Worm (Caenorhabditis elegans) whole organism, late embryonic: ENCODE measurements around the gene nhr-173.

ENCODE experiments used
- C08G9.2 ChIP-seq: sonication (generic microtip); optimal IDR thresholded peaks from 2 replicates; lab custom pipeline; 2016; ENCODE audit warnings: mild to moderate bottlenecking, missing genetic modification characterization, moderate library complexity, missing compliant biosample characterization
- F13H6.1 ChIP-seq: sonication (generic microtip); optimal IDR thresholded peaks from 2 replicates; lab custom pipeline; 2016; ENCODE audit warnings: missing genetic modification characterization, missing compliant biosample characterization
- Y22D7AL.16 ChIP-seq: sonication (generic microtip); optimal IDR thresholded peaks from 2 replicates; lab custom pipeline; 2016; ENCODE audit warnings: missing genetic modification characterization, missing compliant biosample characterization
- ahr-1 ChIP-seq: sonication (generic microtip); optimal IDR thresholded peaks from 2 replicates; lab custom pipeline; 2016; ENCODE audit warnings: missing genetic modification characterization, missing compliant biosample characterization
- ama-1 ChIP-seq: fragments of 150-350 bp; optimal IDR thresholded peaks from 2 replicates; lab custom pipeline; 2014
- ceh-14 ChIP-seq: sonication (generic microtip); optimal IDR thresholded peaks from 2 replicates; lab custom pipeline; 2016; ENCODE audit warnings: missing genotype, missing genetic modification characterization, missing compliant biosample characterization
- ceh-19 ChIP-seq: fragments of 200-800 bp; sonication (Bioruptor generic); optimal IDR thresholded peaks from 2 replicates; lab custom pipeline; 2018; ENCODE audit warnings: mild to moderate bottlenecking, missing genetic modification characterization, missing compliant biosample characterization
- ceh-2 ChIP-seq: sonication (generic microtip); optimal IDR thresholded peaks from 2 replicates; lab custom pipeline; 2016; ENCODE audit warnings: missing genotype, missing genetic modification characterization, missing compliant biosample characterization
- ceh-30 ChIP-seq: fragments of 150-350 bp; optimal IDR thresholded peaks from 2 replicates; lab custom pipeline; 2014; ENCODE audit warnings: missing biosample characterization, missing genetic modification characterization
- ceh-31 ChIP-seq: sonication (generic microtip); optimal IDR thresholded peaks from 2 replicates; lab custom pipeline; 2016; ENCODE audit warnings: missing genetic modification characterization, missing compliant biosample characterization
- ceh-34 ChIP-seq: sonication (generic microtip); optimal IDR thresholded peaks from 2 replicates; lab custom pipeline; 2016; ENCODE audit warnings: mild to moderate bottlenecking, missing genetic modification characterization, missing compliant biosample characterization
- ceh-9 ChIP-seq: sonication (generic microtip); optimal IDR thresholded peaks from 2 replicates; lab custom pipeline; 2016; ENCODE audit warnings: mild to moderate bottlenecking, missing genetic modification characterization, inconsistent platforms, missing compliant biosample characterization
- dmd-4 ChIP-seq: sonication (generic microtip); optimal IDR thresholded peaks from 2 replicates; lab custom pipeline; 2016; ENCODE audit warnings: borderline replicate concordance, missing genetic modification characterization, missing compliant biosample characterization
- dve-1 ChIP-seq: sonication (generic microtip); optimal IDR thresholded peaks from 2 replicates; lab custom pipeline; 2017; ENCODE audit warnings: antibody characterized with exemption, mild to moderate bottlenecking, missing genetic modification characterization, missing compliant biosample characterization
- elt-2 ChIP-seq: sonication (generic microtip); optimal IDR thresholded peaks from 2 replicates; lab custom pipeline; 2016; ENCODE audit warnings: missing genetic modification reagents, missing genetic modification characterization, missing compliant biosample characterization
- elt-4 ChIP-seq: sonication (generic microtip); optimal IDR thresholded peaks from 2 replicates; lab custom pipeline; 2016; ENCODE audit warnings: missing genetic modification characterization, missing compliant biosample characterization
- ets-4 ChIP-seq: sonication (generic microtip); optimal IDR thresholded peaks from 2 replicates; lab custom pipeline; 2016; ENCODE audit warnings: missing genetic modification characterization, missing compliant biosample characterization
- fax-1 ChIP-seq: sonication (generic microtip); optimal IDR thresholded peaks from 2 replicates; lab custom pipeline; 2016; ENCODE audit warnings: missing genotype, missing genetic modification characterization, missing compliant biosample characterization
- fkh-10 ChIP-seq: fragments of 150-350 bp; optimal IDR thresholded peaks from 2 replicates; lab custom pipeline; 2014; ENCODE audit warnings: missing biosample characterization, missing genetic modification reagents, missing genetic modification characterization
- fkh-6 ChIP-seq: sonication (generic microtip); optimal IDR thresholded peaks from 2 replicates; lab custom pipeline; 2016; ENCODE audit warnings: missing genetic modification characterization, missing compliant biosample characterization
- gmeb-2 ChIP-seq: sonication (generic microtip); optimal IDR thresholded peaks from 2 replicates; lab custom pipeline; 2016; ENCODE audit warnings: missing genetic modification characterization, inconsistent platforms, missing compliant biosample characterization
- hlh-15 ChIP-seq: sonication (generic microtip); optimal IDR thresholded peaks from 2 replicates; lab custom pipeline; 2016; ENCODE audit warnings: missing genetic modification characterization, missing compliant biosample characterization
- lim-6 ChIP-seq: sonication (generic microtip); optimal IDR thresholded peaks from 2 replicates; lab custom pipeline; 2016; ENCODE audit warnings: missing genetic modification characterization, missing compliant biosample characterization
- lin-11 ChIP-seq: fragments of 200-800 bp; sonication (Bioruptor generic); optimal IDR thresholded peaks from 2 replicates; lab custom pipeline; 2018; ENCODE audit warnings: mild to moderate bottlenecking, missing genetic modification characterization, missing compliant biosample characterization
- madf-2 ChIP-seq: sonication (generic microtip); optimal IDR thresholded peaks from 2 replicates; lab custom pipeline; 2017; ENCODE audit warnings: missing genetic modification characterization, missing compliant biosample characterization
- nfya-1 ChIP-seq: sonication (generic microtip); optimal IDR thresholded peaks from 2 replicates; lab custom pipeline; 2017; ENCODE audit warnings: missing genetic modification characterization, mild to moderate bottlenecking, missing compliant biosample characterization, antibody characterized with exemption, moderate library complexity
- nhr-232 ChIP-seq: sonication (generic microtip); optimal IDR thresholded peaks from 2 replicates; lab custom pipeline; 2016; ENCODE audit warnings: missing genetic modification characterization, missing compliant biosample characterization
- odd-2 ChIP-seq: sonication (generic microtip); optimal IDR thresholded peaks from 2 replicates; lab custom pipeline; 2017; ENCODE audit warnings: antibody characterized with exemption, mild to moderate bottlenecking, missing genetic modification characterization, missing compliant biosample characterization
- pha-2 ChIP-seq: sonication (generic microtip); optimal IDR thresholded peaks from 2 replicates; lab custom pipeline; 2017; ENCODE audit warnings: mild to moderate bottlenecking, missing genetic modification characterization, missing compliant biosample characterization
- pha-4 ChIP-seq: fragments of 150-350 bp; optimal IDR thresholded peaks from 2 replicates; lab custom pipeline; 2018; ENCODE audit warnings: missing biosample characterization, missing genetic modification reagents, missing genetic modification characterization
- pqm-1 ChIP-seq: sonication (generic microtip); optimal IDR thresholded peaks from 2 replicates; lab custom pipeline; 2016; ENCODE audit warnings: missing genetic modification characterization, missing compliant biosample characterization
- ref-2 ChIP-seq: sonication (generic microtip); optimal IDR thresholded peaks from 2 replicates; lab custom pipeline; 2016; ENCODE audit warnings: missing genetic modification characterization, missing compliant biosample characterization
- rnt-1 ChIP-seq: sonication (generic microtip); optimal IDR thresholded peaks from 2 replicates; lab custom pipeline; 2016; ENCODE audit warnings: missing genetic modification characterization, missing compliant biosample characterization
- sox-2 ChIP-seq: fragments of 200-800 bp; sonication (Bioruptor generic); IDR thresholded peaks from 2 replicates; pipeline ENCODE4 v1.3.6; 2022; ENCODE audit warnings: missing genetic modification reagents, missing genetic modification characterization, missing compliant biosample characterization
- sox-4 ChIP-seq: sonication (generic microtip); optimal IDR thresholded peaks from 2 replicates; lab custom pipeline; 2017; ENCODE audit warnings: mild to moderate bottlenecking, missing genetic modification characterization, inconsistent platforms, missing compliant biosample characterization
- syd-9 ChIP-seq: sonication (generic microtip); optimal IDR thresholded peaks from 2 replicates; lab custom pipeline; 2016; ENCODE audit warnings: mild to moderate bottlenecking, missing genetic modification characterization, moderate library complexity, missing compliant biosample characterization
- tbx-2 ChIP-seq: sonication (generic microtip); optimal IDR thresholded peaks from 2 replicates; lab custom pipeline; 2016; ENCODE audit warnings: missing genetic modification characterization, missing compliant biosample characterization
- ttx-3 ChIP-seq: sonication (generic microtip); optimal IDR thresholded peaks from 2 replicates; lab custom pipeline; 2016; ENCODE audit warnings: missing genetic modification reagents, missing genetic modification characterization, missing compliant biosample characterization
- ztf-16 ChIP-seq: sonication (generic microtip); optimal IDR thresholded peaks from 2 replicates; lab custom pipeline; 2017; ENCODE audit warnings: missing genetic modification characterization, missing compliant biosample characterization

Gene nhr-173

DNA sequence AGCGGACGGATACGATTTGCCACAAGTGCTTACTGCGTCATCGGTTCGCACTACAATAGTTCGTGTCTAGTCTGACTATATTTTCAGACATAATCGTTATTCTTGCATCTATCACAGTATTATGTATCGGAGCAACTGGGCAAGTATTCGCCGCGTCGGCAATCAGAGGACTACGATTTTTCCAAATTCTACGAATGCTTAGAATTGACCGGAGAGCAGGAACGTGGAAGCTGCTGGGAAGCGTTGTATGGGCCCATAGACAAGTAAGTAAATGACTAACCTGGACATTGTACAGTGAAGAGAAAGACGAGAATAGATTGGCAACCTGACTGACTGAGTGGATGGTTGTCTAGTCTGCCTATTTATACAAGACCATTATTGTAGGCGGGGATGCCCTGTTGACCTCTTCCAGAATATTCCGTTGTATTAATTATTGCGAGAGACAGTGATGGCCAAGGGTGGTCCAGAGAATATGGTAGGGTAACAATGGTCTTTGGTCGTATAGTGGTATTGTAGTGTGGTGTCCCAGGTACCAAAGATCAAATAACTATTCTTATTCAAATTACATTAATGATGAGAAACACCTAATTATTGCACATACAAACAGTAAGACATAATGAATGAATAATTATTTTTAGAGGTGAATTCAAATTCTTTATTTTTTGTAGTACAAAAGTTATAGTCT, 32.6 kb upstream of the nhr-173 start, which contains the start of gene clec-266 (continued):
- TF ChIP-seq C08G9.2 (tag; lab: Kevin White, UChicago) (no peak), Y22D7AL.16 (tag; lab: Kevin White, UChicago) (no peak), hlh-15 (tag; lab: Kevin White, UChicago) (no peak), fkh-6 (tag; lab: Kevin White, UChicago) (no peak)

DNA sequence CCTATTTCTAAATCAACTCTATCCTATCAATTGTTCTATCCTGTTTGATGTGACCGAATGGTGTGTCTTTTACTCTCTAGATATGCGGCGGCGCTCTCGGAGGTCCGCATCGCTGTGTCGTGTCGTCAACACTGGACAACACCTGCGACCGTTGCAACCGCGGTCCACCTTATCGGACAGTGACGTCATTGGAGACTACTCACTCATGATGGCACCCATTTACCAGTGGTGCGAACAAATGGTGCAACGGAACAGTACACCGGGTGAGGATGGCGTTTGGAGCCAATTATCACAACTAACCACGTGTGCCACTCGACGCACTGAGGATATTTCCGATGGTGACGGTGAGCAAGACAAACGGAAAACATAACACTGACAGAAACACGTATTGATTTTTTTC, 30.1 kb upstream of the nhr-173 start:
- TF ChIP-seq ceh-31 (no peak), elt-2 (tag; lab: Kevin White, UChicago) (peak; percentile 63), ref-2 (tag; lab: Kevin White, UChicago) (peak; percentile 36), F13H6.1 (tag; lab: Kevin White, UChicago) (no peak), tbx-2 (tag; lab: Kevin White, UChicago) (peak; percentile 46), madf-2 (tag; lab: Kevin White, UChicago) (no peak), ztf-16 (no peak)
- TF ChIP-seq, all 69 proteins: peak for 3

DNA sequence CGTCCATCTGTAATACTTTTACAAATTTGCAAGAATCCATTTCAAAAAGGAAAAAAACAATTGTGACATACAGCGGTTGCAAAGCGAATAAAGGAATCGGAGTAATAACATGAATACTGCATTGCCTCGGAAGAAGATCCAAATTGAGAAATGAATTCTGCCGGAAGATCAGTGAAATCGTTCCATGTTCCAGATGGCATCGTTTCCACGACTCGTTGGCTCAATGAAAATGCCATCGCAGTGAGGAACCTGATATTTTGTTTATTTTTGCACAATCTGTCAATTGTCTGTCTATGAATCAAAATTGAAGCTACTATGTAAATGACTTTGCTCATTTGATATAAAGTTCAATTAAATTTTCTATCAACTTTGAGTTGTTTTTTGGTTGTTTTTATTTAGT, 24.7 kb upstream of the nhr-173 start:
- TF ChIP-seq pha-4 (tag; lab: Kevin White, UChicago) = no peak
- TF ChIP-seq pha-2 (tag; lab: Kevin White, UChicago) = no peak
- no peak for TF ChIP-seq lim-6
- TF ChIP-seq elt-4 = no peak
- no peak for TF ChIP-seq ceh-31
- no peak for TF ChIP-seq ceh-2 (tag; lab: Kevin White, UChicago)
- no peak for TF ChIP-seq Y22D7AL.16 (tag; lab: Kevin White, UChicago)
- no peak for TF ChIP-seq odd-2 (tag; lab: Kevin White, UChicago)
- TF ChIP-seq ceh-14 (tag; lab: Kevin White, UChicago) = no peak
- no peak for TF ChIP-seq ahr-1 (tag; lab: Kevin White, UChicago)
- TF ChIP-seq ceh-34 (tag; lab: Kevin White, UChicago) = no peak
- TF ChIP-seq madf-2 (tag; lab: Kevin White, UChicago) = no peak
- no peak for TF ChIP-seq nfya-1 (tag; lab: Kevin White, UChicago)
- TF ChIP-seq gmeb-2 (tag; lab: Kevin White, UChicago) = no peak
- no peak for TF ChIP-seq lin-11
- TF ChIP-seq tbx-2 (tag; lab: Kevin White, UChicago) = no peak
- no peak for TF ChIP-seq syd-9 (tag; lab: Kevin White, UChicago)
- TF ChIP-seq ets-4 (tag; lab: Kevin White, UChicago) = no peak
- no peak for TF ChIP-seq rnt-1 (tag; lab: Kevin White, UChicago)

DNA sequence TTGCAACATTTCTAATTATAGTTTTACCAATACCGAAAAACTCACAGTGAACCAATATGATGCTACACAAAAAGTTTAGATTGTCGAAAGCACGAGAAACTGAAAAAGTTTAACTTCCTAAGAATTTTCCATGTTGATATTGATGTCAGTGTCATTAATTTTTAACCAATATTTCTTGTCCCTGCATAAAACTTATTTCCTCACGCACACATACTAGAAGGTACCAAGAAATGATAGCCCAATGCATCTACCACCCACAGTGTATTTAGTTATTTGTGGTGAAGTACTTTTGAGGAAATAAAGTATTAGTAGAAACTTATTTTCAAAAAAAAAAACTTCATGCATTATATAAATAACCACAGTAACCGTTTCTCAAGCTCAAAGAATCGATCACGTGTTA, 23.9 kb upstream of the nhr-173 start, which contains the start of gene aexr-2:
aexr-2 (minus strand) TSS at position 101 of the 400 bp plus-strand sequence.
- TF ChIP-seq ama-1 (no peak), ceh-30 (no peak), fkh-10 (no peak), sox-4 (tag; lab: Kevin White, UChicago) (no peak), sox-2 (no peak), C08G9.2 (tag; lab: Kevin White, UChicago) (no peak), pqm-1 (no peak), ttx-3 (tag; lab: Kevin White, UChicago) (no peak), ceh-19 (GFP tag; lab: Kevin White, UChicago) (no peak), dve-1 (tag; lab: Kevin White, UChicago) (no peak), dmd-4 (tag; lab: Kevin White, UChicago) (no peak), ceh-9 (tag; lab: Kevin White, UChicago) (no peak), ztf-16 (no peak), tbx-2 (tag; lab: Kevin White, UChicago) (no peak), pha-4 (tag; lab: Kevin White, UChicago) (no peak), nhr-232 (no peak), gmeb-2 (tag; lab: Kevin White, UChicago) (no peak), fax-1 (tag; lab: Kevin White, UChicago) (no peak)
